Worm (Caenorhabditis elegans): ENCODE measurements around the gene srw-121.

- TF ChIP-seq Y105C5A.15 (GFP tag; IDR thresholded peaks at IDR 0.05) (no peak), saeg-2 (GFP tag; IDR thresholded peaks at IDR 0.05) (no peak), set-16 (GFP tag; IDR thresholded peaks at IDR 0.05) (peak; percentile 54), aha-1 (tag) (no peak), Y48G9A.11 (GFP tag; IDR thresholded peaks at IDR 0.05) (no peak), lin-39 (tag; optimal IDR thresholded peaks at IDR 0.05) (no peak), jun-1 (tag; optimal IDR thresholded peaks at IDR 0.05) (no peak), ceh-82 (tag; optimal IDR thresholded peaks at IDR 0.05) (no peak), hlh-30 (tag; optimal IDR thresholded peaks at IDR 0.05; ENCODE audit: insufficient read depth) (no peak), daf-16 (GFP tag; optimal IDR thresholded peaks at IDR 0.05) (no peak), daf-16 (tag; optimal IDR thresholded peaks at IDR 0.05) (no peak), ceh-32 (tag; optimal IDR thresholded peaks at IDR 0.05; ENCODE audit: poor library complexity) (no peak), nhr-76 (tag; optimal IDR thresholded peaks at IDR 0.05) (no peak), pha-4 (GFP tag; IDR thresholded peaks at IDR 0.05) (no peak), pha-4 (tag; optimal IDR thresholded peaks at IDR 0.05) (no peak)
These were observed 26.5 kb upstream of the srw-121 start for ce11 chrV:3017930-3018329.
